Worm (Caenorhabditis elegans) whole organism, mixed stage, embryonic: Measurements from ENCODE around the gene noca-2.

Experiments
- M03D4.4 ChIP-seq: sonication (generic microtip); optimal IDR thresholded peaks from 2 replicates; lab custom pipeline; 2017; ENCODE audit warnings: mild to moderate bottlenecking, missing genetic modification characterization, missing compliant biosample characterization
- bed-3 ChIP-seq: fragments of 200-800 bp; sonication (Bioruptor generic); optimal IDR thresholded peaks from 3 replicates; lab custom pipeline; 2018; ENCODE audit warnings: mild to moderate bottlenecking, missing genetic modification characterization, moderate library complexity, missing compliant biosample characterization
- blmp-1 ChIP-seq: fragments of 150-350 bp; optimal IDR thresholded peaks from 2 replicates; lab custom pipeline; 2014; ENCODE audit warnings: missing biosample characterization, missing genetic modification characterization
- ceh-39 ChIP-seq: fragments of 150-350 bp; optimal IDR thresholded peaks from 2 replicates; lab custom pipeline; 2014; ENCODE audit warnings: missing biosample characterization, missing genetic modification characterization
- ceh-43 ChIP-seq: fragments of 200-800 bp; sonication (Bioruptor generic); optimal IDR thresholded peaks from 2 replicates; lab custom pipeline; 2018; ENCODE audit warnings: mild to moderate bottlenecking, missing genetic modification characterization, moderate library complexity, missing compliant biosample characterization
- ceh-83 ChIP-seq: fragments of 200-800 bp; sonication (Bioruptor generic); optimal IDR thresholded peaks from 2 replicates; lab custom pipeline; 2018; ENCODE audit warnings: mild to moderate bottlenecking, missing genetic modification characterization, missing compliant biosample characterization
- ces-1 ChIP-seq: fragments of 150-350 bp; optimal IDR thresholded peaks from 2 replicates; lab custom pipeline; 2014; ENCODE audit warnings: missing biosample characterization, missing genetic modification reagents, missing genetic modification characterization
- drap-1 ChIP-seq: fragments of 200-800 bp; sonication (Bioruptor generic); optimal IDR thresholded peaks from 3 replicates; lab custom pipeline; 2018; ENCODE audit warnings: mild to moderate bottlenecking, missing genetic modification characterization, missing compliant biosample characterization
- elt-1 ChIP-seq: sonication (generic microtip); optimal IDR thresholded peaks from 2 replicates; lab custom pipeline; 2017; ENCODE audit warnings: missing genetic modification characterization, mild to moderate bottlenecking, missing compliant biosample characterization, antibody characterized with exemption, moderate library complexity, borderline replicate concordance; ENCODE audit not compliant: insufficient read depth
- ham-2 ChIP-seq: fragments of 200-800 bp; sonication (Bioruptor generic); optimal IDR thresholded peaks from 2 replicates; lab custom pipeline; 2018; ENCODE audit warnings: mild to moderate bottlenecking, missing genetic modification characterization, missing compliant biosample characterization
- hlh-1 ChIP-seq: fragments of 150-350 bp; optimal IDR thresholded peaks from 2 replicates; lab custom pipeline; 2014; ENCODE audit warnings: missing biosample characterization, missing genetic modification reagents, missing genetic modification characterization
- lin-13 ChIP-seq: fragments of 150-350 bp; optimal IDR thresholded peaks from 2 replicates; lab custom pipeline; 2014; ENCODE audit warnings: missing biosample characterization, missing genetic modification characterization
- lin-32 ChIP-seq: fragments of 200-800 bp; sonication (Bioruptor generic); optimal IDR thresholded peaks from 2 replicates; lab custom pipeline; 2018; ENCODE audit warnings: mild to moderate bottlenecking, missing genetic modification characterization, missing compliant biosample characterization
- lsy-2 ChIP-seq: fragments of 150-350 bp; optimal IDR thresholded peaks from 2 replicates; lab custom pipeline; 2014; ENCODE audit warnings: missing biosample characterization, missing genetic modification characterization
- mab-5 ChIP-seq: fragments of 150-350 bp; optimal IDR thresholded peaks from 2 replicates; lab custom pipeline; 2014; ENCODE audit warnings: missing biosample characterization, missing genetic modification characterization
- mep-1 ChIP-seq: fragments of 150-350 bp; optimal IDR thresholded peaks from 2 replicates; lab custom pipeline; 2017; ENCODE audit warnings: missing biosample characterization, missing genetic modification reagents, missing genetic modification characterization, inconsistent platforms
- mls-2 ChIP-seq: sonication (generic microtip); optimal IDR thresholded peaks from 2 replicates; lab custom pipeline; 2016; ENCODE audit warnings: mild to moderate bottlenecking, missing genetic modification characterization, moderate library complexity, missing compliant biosample characterization
- nhr-12 ChIP-seq: fragments of 150-350 bp; optimal IDR thresholded peaks from 2 replicates; lab custom pipeline; 2014; ENCODE audit warnings: missing biosample characterization, missing genetic modification characterization
- nhr-2 ChIP-seq: fragments of 150-350 bp; optimal IDR thresholded peaks from 2 replicates; lab custom pipeline; 2014; ENCODE audit warnings: missing biosample characterization, missing genetic modification characterization
- nhr-28 ChIP-seq: fragments of 150-350 bp; optimal IDR thresholded peaks from 2 replicates; lab custom pipeline; 2014; ENCODE audit warnings: missing biosample characterization, missing genetic modification characterization
- pha-4 ChIP-seq: fragments of 150-350 bp; optimal IDR thresholded peaks from 2 replicates; lab custom pipeline; 2018; ENCODE audit warnings: missing biosample characterization, missing genetic modification reagents, missing genetic modification characterization
- sem-2 ChIP-seq: fragments of 200-800 bp; sonication (Bioruptor generic); optimal IDR thresholded peaks from 2 replicates; lab custom pipeline; 2018; ENCODE audit warnings: mild to moderate bottlenecking, missing genetic modification characterization, missing compliant biosample characterization
- snpc-4 ChIP-seq: fragments of 150-350 bp; optimal IDR thresholded peaks from 2 replicates; lab custom pipeline; 2014; ENCODE audit warnings: missing biosample characterization, missing genetic modification characterization
- tbx-8 ChIP-seq: fragments of 200-800 bp; sonication (Bioruptor generic); optimal IDR thresholded peaks from 2 replicates; lab custom pipeline; 2018; ENCODE audit warnings: mild to moderate bottlenecking, missing genetic modification characterization, moderate library complexity, missing compliant biosample characterization
- unc-120 ChIP-seq: sonication (generic microtip); optimal IDR thresholded peaks from 2 replicates; lab custom pipeline; 2017; ENCODE audit warnings: missing genetic modification characterization, missing compliant biosample characterization; ENCODE audit not compliant: poor library complexity, severe bottlenecking
- unc-39 ChIP-seq: fragments of 150-350 bp; optimal IDR thresholded peaks from 2 replicates; lab custom pipeline; 2014; ENCODE audit warnings: missing biosample characterization, missing genetic modification characterization
- unc-62 ChIP-seq: fragments of 150-350 bp; optimal IDR thresholded peaks from 2 replicates; lab custom pipeline; 2014; ENCODE audit warnings: missing biosample characterization, missing genetic modification reagents, missing genetic modification characterization
- zip-8 ChIP-seq: fragments of 150-350 bp; optimal IDR thresholded peaks from 2 replicates; lab custom pipeline; 2014; ENCODE audit warnings: missing biosample characterization, missing genetic modification characterization
- ztf-11 ChIP-seq: fragments of 150-350 bp; optimal IDR thresholded peaks from 2 replicates; lab custom pipeline; 2014; ENCODE audit warnings: missing biosample characterization, missing genetic modification characterization

Gene noca-2

ce11 chrX:11690014-11690591 lies 23.2 kb downstream of the noca-2 start, which contains the start of the genes C44C10.10 and C44C10.5:
C44C10.10 (plus strand) TSS chrX:11690314.
C44C10.5 (plus strand) TSS chrX:11690541.
- TF ChIP-seq elt-1 (tag; lab: Kevin White, UChicago) (peak; percentile 30), ztf-11 (no peak), drap-1 (GFP tag; lab: Kevin White, UChicago) (no peak)

- TF ChIP-seq snpc-4 (tag; lab: Kevin White, UChicago) (no peak), ceh-39 (tag; lab: Kevin White, UChicago) (no peak), hlh-1 (peak; percentile 34), tbx-8 (no peak), nhr-2 (peak; percentile 5), M03D4.4 (tag; lab: Kevin White, UChicago) (no peak), pha-4 (tag; lab: Kevin White, UChicago) (no peak), sem-2 (GFP tag; lab: Kevin White, UChicago) (no peak), ham-2 (GFP tag; lab: Kevin White, UChicago) (no peak), bed-3 (GFP tag; lab: Kevin White, UChicago) (no peak), lin-32 (GFP tag; lab: Kevin White, UChicago) (no peak), mep-1 (tag; lab: Kevin White, UChicago) (peak; percentile 34), ceh-83 (GFP tag; lab: Kevin White, UChicago) (no peak), unc-62 (GFP tag; lab: Kevin White, UChicago) (no peak), drap-1 (GFP tag; lab: Kevin White, UChicago) (no peak), mab-5 (tag; lab: Kevin White, UChicago) (no peak), ces-1 (GFP tag; lab: Kevin White, UChicago) (no peak)
- TF ChIP-seq, all 35 proteins: peak for 3
Observed at ce11 chrX:11693092-11693491, 26.2 kb downstream of the noca-2 start, which contains the start of gene smcl-1. smcl-1 (plus strand) TSS chrX:11693464.

ce11 chrX:11696696-11697095 lies 29.8 kb downstream of the noca-2 start, which contains the start of gene C44C10.12:
C44C10.12 (plus strand) TSS chrX:11696996.
- TF ChIP-seq blmp-1 (tag; lab: Kevin White, UChicago) (no peak), ceh-39 (tag; lab: Kevin White, UChicago) (no peak), nhr-12 (tag; lab: Kevin White, UChicago) (no peak), unc-62 (GFP tag; lab: Kevin White, UChicago) (no peak), zip-8 (no peak), nhr-28 (tag; lab: Kevin White, UChicago) (no peak), lin-32 (GFP tag; lab: Kevin White, UChicago) (no peak), lsy-2 (no peak), pha-4 (tag; lab: Kevin White, UChicago) (no peak), mep-1 (tag; lab: Kevin White, UChicago) (no peak), nhr-2 (no peak), unc-39 (tag; lab: Kevin White, UChicago) (no peak), drap-1 (GFP tag; lab: Kevin White, UChicago) (no peak), lin-13 (tag; lab: Kevin White, UChicago) (no peak), ceh-43 (no peak), elt-1 (tag; lab: Kevin White, UChicago) (no peak), mls-2 (no peak), sem-2 (GFP tag; lab: Kevin White, UChicago) (no peak), ces-1 (GFP tag; lab: Kevin White, UChicago) (no peak), tbx-8 (no peak)

- TF ChIP-seq ceh-83 (GFP tag; lab: Kevin White, UChicago) = no peak
- TF ChIP-seq lsy-2 = no peak
- no peak for TF ChIP-seq pha-4 (tag; lab: Kevin White, UChicago)
- no peak for TF ChIP-seq unc-120 (tag; lab: Kevin White, UChicago)
- no peak for TF ChIP-seq tbx-8
- no peak for TF ChIP-seq ceh-43
- TF ChIP-seq mab-5 (tag; lab: Kevin White, UChicago) = no peak
- TF ChIP-seq lin-32 (GFP tag; lab: Kevin White, UChicago) = no peak
- no peak for TF ChIP-seq M03D4.4 (tag; lab: Kevin White, UChicago)
Observed at ce11 chrX:11700263-11700662, 33.3 kb downstream of the noca-2 start, which contains the start of gene C44C10.15. C44C10.15 (minus strand) TSS chrX:11700363.

ce11 chrX:11702236-11702635 lies 35.3 kb downstream of the noca-2 start, which contains the start of gene C44C10.3:
C44C10.3 (plus strand) TSS chrX:11702536.
- TF ChIP-seq mls-2 (no peak), sem-2 (GFP tag; lab: Kevin White, UChicago) (no peak)
- TF ChIP-seq, all 35 proteins: peak for 0
